Fruit fly (Drosophila melanogaster): ENCODE results near the gene rdo.

Gene rdo

DNA sequence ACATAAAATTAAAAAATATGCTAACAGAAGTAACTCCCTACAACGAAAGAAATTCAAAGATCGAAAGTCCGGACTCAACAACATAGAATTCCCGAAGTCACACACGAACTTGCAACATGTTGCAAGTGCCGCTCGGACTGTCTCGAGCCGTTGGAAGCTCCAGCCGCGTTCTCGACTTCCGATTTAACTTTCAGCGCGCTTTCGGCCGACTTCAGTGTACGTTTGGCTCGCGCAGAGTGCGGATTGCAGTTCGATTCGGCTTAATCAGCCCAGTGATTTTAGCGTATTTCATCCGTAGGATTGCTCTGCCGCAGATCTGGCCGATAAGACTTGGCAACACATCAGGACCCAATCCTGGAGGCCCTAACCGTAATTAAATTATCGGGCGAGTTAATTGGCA lies at the start of gene rdo:
TSS of gene rdo (plus strand) at position 213 of the 400 bp plus-strand sequence.
- TF ChIP-seq Smox (GFP tag; optimal IDR thresholded peaks at IDR 0.05) (no peak), CG34406 (GFP tag; optimal IDR thresholded peaks at IDR 0.05) (no peak), Blimp-1 (GFP tag; optimal IDR thresholded peaks at IDR 0.05) (no peak), svp (GFP tag) (no peak), Sox102F (GFP tag; optimal IDR thresholded peaks at IDR 0.05) (no peak), Hr39 (GFP tag; optimal IDR thresholded peaks at IDR 0.05) (no peak), CG8319 (GFP tag; optimal IDR thresholded peaks at IDR 0.05) (no peak), lz (GFP tag; optimal IDR thresholded peaks at IDR 0.05) (no peak), CG32006 (GFP tag; optimal IDR thresholded peaks at IDR 0.05) (no peak), net (GFP tag; optimal IDR thresholded peaks at IDR 0.05) (no peak), CG16779 (tag; optimal IDR thresholded peaks at IDR 0.05) (no peak), cyc (GFP tag; optimal IDR thresholded peaks at IDR 0.05) (no peak), Gug (GFP tag; IDR thresholded peaks at IDR 0.05) (no peak), CG8119 (GFP tag; IDR thresholded peaks at IDR 0.05) (no peak), CG6854 (GFP tag; optimal IDR thresholded peaks at IDR 0.05) (no peak), fd85E (GFP tag; optimal IDR thresholded peaks at IDR 0.05) (no peak), OdsH (GFP tag; optimal IDR thresholded peaks at IDR 0.05) (no peak), Hr4 (GFP tag; optimal IDR thresholded peaks at IDR 0.05) (no peak), CG3032 (tag; optimal IDR thresholded peaks at IDR 0.05) (no peak)

dm6 chr2L:17963071-17963567 lies 49.1 kb upstream of the rdo start, which contains the start of gene CG5674:
CG5674 (plus strand) TSS chr2L:17963379.
- TF ChIP-seq Ets96B (tag; optimal IDR thresholded peaks at IDR 0.05): no peak
- TF ChIP-seq eg (GFP tag; IDR thresholded peaks at IDR 0.05): peak; percentile 57; the same call in 1 of the 3 replicates
- peak in 1 of 2 experiments; percentile 20 for TF ChIP-seq salr (GFP tag; optimal IDR thresholded peaks at IDR 0.05)
- peak; percentile 45 for TF ChIP-seq CG10631 (GFP tag; optimal IDR thresholded peaks at IDR 0.05)
- TF ChIP-seq lz (GFP tag; optimal IDR thresholded peaks at IDR 0.05): peak; percentile 34
- TF ChIP-seq Eip78C (GFP tag): no peak
- peak; percentile 28 for TF ChIP-seq Smox (GFP tag; optimal IDR thresholded peaks at IDR 0.05)
- TF ChIP-seq CG31627 (GFP tag; optimal IDR thresholded peaks at IDR 0.05): peak; percentile 48
- no peak for TF ChIP-seq Hr38 (GFP tag; optimal IDR thresholded peaks at IDR 0.05)
- no peak for TF ChIP-seq dsx (GFP tag; optimal IDR thresholded peaks at IDR 0.05; ENCODE audit: poor library complexity, severe bottlenecking)
- peak; percentile 75 for TF ChIP-seq Sox14 (GFP tag; optimal IDR thresholded peaks at IDR 0.05)
- TF ChIP-seq CG8119 (GFP tag; IDR thresholded peaks at IDR 0.05): 0 out of 3 replicates have a peak, but pooled peaks have one; percentile 29
- peak; percentile 39 for TF ChIP-seq Hr4 (GFP tag; optimal IDR thresholded peaks at IDR 0.05)
- TF ChIP-seq CG3919 (GFP tag; optimal IDR thresholded peaks at IDR 0.05): peak; percentile 40
- peak; percentile 11 for TF ChIP-seq CG4318 (GFP tag; optimal IDR thresholded peaks at IDR 0.05)
- 0 out of 2 replicates have a peak, but pooled peaks have one; percentile 22 for TF ChIP-seq CG11294 (GFP tag; IDR thresholded peaks at IDR 0.05)
- no peak for TF ChIP-seq CG1621 (tag; optimal IDR thresholded peaks at IDR 0.05)
- peak; percentile 57; the same call in 2 of the 3 replicates for TF ChIP-seq CG6163 (GFP tag; IDR thresholded peaks at IDR 0.05)
- peak; percentile 30 for TF ChIP-seq Hr39 (GFP tag; optimal IDR thresholded peaks at IDR 0.05)
- TF ChIP-seq CG6792 (GFP tag; optimal IDR thresholded peaks at IDR 0.05): no peak
- peak; percentile 16 for TF ChIP-seq Ets21C (GFP tag; optimal IDR thresholded peaks at IDR 0.05)
- peak; percentile 55 for TF ChIP-seq svp (GFP tag)

DNA sequence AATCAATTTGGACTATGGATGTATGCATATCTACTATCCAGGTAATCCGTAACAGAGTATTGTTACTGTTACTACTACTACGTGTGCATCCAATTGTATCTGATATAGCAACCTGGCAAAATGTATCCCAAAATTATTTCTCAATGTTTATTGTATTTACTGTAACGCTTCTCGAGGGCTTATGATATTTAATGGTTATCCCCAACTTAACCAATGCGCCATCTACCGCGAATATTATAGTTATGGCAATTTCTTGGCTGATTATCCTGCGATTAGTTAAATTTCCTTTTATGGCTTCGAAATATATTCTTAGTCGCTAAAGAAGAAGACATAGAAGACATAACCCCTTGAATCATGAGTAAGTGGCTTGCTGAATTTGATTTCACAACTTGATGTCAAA lies 48.5 kb upstream of the rdo start:
- TF ChIP-seq CG31627 (GFP tag; optimal IDR thresholded peaks at IDR 0.05): no peak

dm6 chr2L:17972999-17973398 lies 39.2 kb upstream of the rdo start:
- no peak for TF ChIP-seq CG10669 (GFP tag; optimal IDR thresholded peaks at IDR 0.05)
- no peak for TF ChIP-seq lz (GFP tag; optimal IDR thresholded peaks at IDR 0.05)
- no peak for TF ChIP-seq dsx (GFP tag; optimal IDR thresholded peaks at IDR 0.05; ENCODE audit: poor library complexity, severe bottlenecking)
- no peak for TF ChIP-seq esn (GFP tag; optimal IDR thresholded peaks at IDR 0.05)
- no peak for TF ChIP-seq Hr38 (GFP tag; optimal IDR thresholded peaks at IDR 0.05)
- TF ChIP-seq CG11294 (GFP tag; IDR thresholded peaks at IDR 0.05): no peak
- no peak for TF ChIP-seq Hr4 (GFP tag; optimal IDR thresholded peaks at IDR 0.05)

Measured in whole organism, prepupa.